Worm (Caenorhabditis elegans) whole organism, L2 larva: ENCODE results near the gene F33C8.4.

Source experiments
- ama-1 ChIP-seq: fragments of 150-350 bp; optimal IDR thresholded peaks from 2 replicates; lab custom pipeline; 2018; ENCODE audit warnings: inconsistent platforms
- ceh-82 ChIP-seq: fragments of 150-350 bp; optimal IDR thresholded peaks from 2 replicates; lab custom pipeline; 2014; ENCODE audit warnings: missing biosample characterization, missing genetic modification characterization
- mdl-1 ChIP-seq, 2 experiments: fragments of 150-350 bp in 1 of 2; sonication (generic microtip) in 1 of 2; optimal IDR thresholded peaks; 2 replicates each; lab custom pipeline; 2017; ENCODE audit warnings: missing biosample characterization in 2 of 2, missing genetic modification characterization in 2 of 2

DNA sequence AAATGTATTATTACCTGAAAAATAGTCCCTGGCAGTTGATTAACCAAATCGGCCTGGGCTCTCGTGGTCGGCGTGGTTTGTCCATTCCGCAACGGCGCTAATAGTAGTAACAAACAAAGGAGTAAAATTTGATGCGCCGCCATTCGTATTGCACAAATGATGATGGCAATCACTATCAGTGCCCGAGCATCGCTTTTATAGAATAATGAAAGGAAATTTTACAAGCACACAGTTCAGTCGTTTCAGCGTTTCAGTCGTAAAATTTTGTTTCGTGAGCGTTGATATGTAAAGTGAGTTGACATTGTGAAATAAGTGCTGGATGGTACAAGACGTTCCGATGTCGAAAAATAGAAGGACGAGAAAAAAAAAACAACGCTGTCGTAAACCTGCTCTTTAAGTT, 39.6 kb downstream of the F33C8.4 start, which contains the start of gene Y16B4A.2:
- no peak for TF ChIP-seq ceh-82 (tag; lab: Kevin White, UChicago)
- TF ChIP-seq mdl-1 (tag; optimal IDR thresholded peaks at IDR 0.05; lab: Kevin White, UChicago), result no peak
- no peak for TF ChIP-seq ama-1 (lab: Kevin White, UChicago)
